Worm (Caenorhabditis elegans): Measurements from ENCODE around the gene C39D10.7.

C39D10.7 gene

DNA sequence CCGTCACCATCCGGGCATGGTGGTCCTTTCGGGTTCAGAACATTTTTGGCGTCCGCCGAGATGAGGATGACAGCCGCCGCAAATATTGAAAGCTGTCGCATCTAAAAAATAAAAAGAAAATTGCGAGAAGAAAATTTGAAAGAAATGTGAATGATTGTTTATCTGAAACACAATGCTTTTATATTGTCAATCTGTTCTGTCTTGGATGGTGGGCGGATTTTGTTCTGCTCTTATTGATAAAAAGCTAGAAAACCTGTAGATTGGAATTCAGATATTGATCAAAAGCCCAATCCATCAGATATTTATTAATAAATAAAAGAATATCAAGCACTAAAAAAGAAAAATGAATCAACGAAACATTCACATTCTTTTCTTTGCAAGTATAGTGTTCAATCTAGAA, at the start of gene C39D10.7:
TSS of gene C39D10.7 (minus strand) at position 101 of the 400 bp plus-strand sequence.
- TF ChIP-seq zag-1 (tag; optimal IDR thresholded peaks at IDR 0.05) (no peak), egl-27 (tag; optimal IDR thresholded peaks at IDR 0.05) (no peak), mab-5 (tag; optimal IDR thresholded peaks at IDR 0.05) (no peak), crh-2 (tag; optimal IDR thresholded peaks at IDR 0.05) (no peak), nhr-77 (tag; optimal IDR thresholded peaks at IDR 0.05) (no peak), gmeb-1 (tag; optimal IDR thresholded peaks at IDR 0.05) (no peak), snpc-4 (tag; optimal IDR thresholded peaks at IDR 0.05) (no peak), sma-3 (GFP tag; optimal IDR thresholded peaks at IDR 0.05) (no peak), Y55F3AM.14 (GFP tag; optimal IDR thresholded peaks at IDR 0.05) (no peak), skn-1 (tag; optimal IDR thresholded peaks at IDR 0.05) (no peak), nhr-23 (tag; optimal IDR thresholded peaks at IDR 0.05) (no peak), lsy-2 (tag; optimal IDR thresholded peaks at IDR 0.05) (no peak), nhr-11 (tag; optimal IDR thresholded peaks at IDR 0.05) (no peak), elt-3 (tag; optimal IDR thresholded peaks at IDR 0.05) (no peak), alr-1 (tag; optimal IDR thresholded peaks at IDR 0.05) (no peak), fos-1 (tag; optimal IDR thresholded peaks at IDR 0.05) (no peak)

DNA sequence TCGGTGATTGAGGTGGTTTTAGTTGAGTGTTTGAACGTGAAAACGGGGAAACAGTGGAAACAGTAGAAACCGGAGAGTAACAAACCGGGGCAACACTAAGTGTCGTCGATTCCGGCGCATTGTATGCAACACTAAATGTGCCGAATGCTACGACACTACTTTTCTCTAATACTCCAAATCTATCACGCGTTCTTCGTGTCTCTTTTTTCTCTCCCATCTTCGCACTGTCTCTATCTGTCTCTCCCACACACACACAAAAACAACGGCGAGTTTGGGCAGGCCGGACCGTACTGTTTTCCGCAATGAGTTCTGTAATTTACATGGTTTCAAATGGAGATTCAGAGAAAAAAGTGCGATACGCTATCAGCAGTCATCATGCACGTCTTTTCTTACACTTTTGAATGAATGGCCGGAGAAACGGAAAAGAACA, 48.3 kb upstream of the C39D10.7 start:
- TF ChIP-seq nhr-25 (tag; optimal IDR thresholded peaks at IDR 0.05): peak; percentile 46
- no peak for TF ChIP-seq nhr-11 (tag; optimal IDR thresholded peaks at IDR 0.05)
- TF ChIP-seq mdl-1 (tag; optimal IDR thresholded peaks at IDR 0.05): peak in 1 of 2 experiments; percentile 34
- TF ChIP-seq ZK546.5 (tag; optimal IDR thresholded peaks at IDR 0.05): no peak
- TF ChIP-seq nhr-21 (tag; optimal IDR thresholded peaks at IDR 0.05): peak; percentile 49
- peak; percentile 74 for TF ChIP-seq crh-2 (tag; optimal IDR thresholded peaks at IDR 0.05)
- TF ChIP-seq alr-1 (tag; optimal IDR thresholded peaks at IDR 0.05): no peak
- no peak for TF ChIP-seq aly-2 (tag; optimal IDR thresholded peaks at IDR 0.05)
- TF ChIP-seq ztf-4 (tag; optimal IDR thresholded peaks at IDR 0.05): no peak
- TF ChIP-seq nhr-6 (tag; optimal IDR thresholded peaks at IDR 0.05): no peak
- TF ChIP-seq unc-55 (GFP tag; optimal IDR thresholded peaks at IDR 0.05): peak; percentile 45
- TF ChIP-seq nhr-10 (tag; optimal IDR thresholded peaks at IDR 0.05): peak; percentile 47
- no peak for TF ChIP-seq R02D3.7 (tag; optimal IDR thresholded peaks at IDR 0.05)
- no peak for TF ChIP-seq nhr-23 (tag; optimal IDR thresholded peaks at IDR 0.05)
- TF ChIP-seq Y55F3AM.14 (GFP tag; optimal IDR thresholded peaks at IDR 0.05): peak; percentile 18
- TF ChIP-seq dmd-4 (tag; optimal IDR thresholded peaks at IDR 0.05): no peak
- no peak for TF ChIP-seq snpc-4 (tag; optimal IDR thresholded peaks at IDR 0.05)
- TF ChIP-seq lin-11 (tag; optimal IDR thresholded peaks at IDR 0.05): no peak
- TF ChIP-seq sma-3 (GFP tag; optimal IDR thresholded peaks at IDR 0.05): peak; percentile 25
- peak; percentile 91 for TF ChIP-seq fos-1 (tag; optimal IDR thresholded peaks at IDR 0.05)
- no peak for TF ChIP-seq elt-1 (tag; optimal IDR thresholded peaks at IDR 0.05)
- peak; percentile 82 for TF ChIP-seq F13H6.1 (tag; optimal IDR thresholded peaks at IDR 0.05)
- no peak for TF ChIP-seq unc-39 (tag; optimal IDR thresholded peaks at IDR 0.05)
- TF ChIP-seq sem-4 (tag; optimal IDR thresholded peaks at IDR 0.05): no peak
- no peak for TF ChIP-seq ztf-1 (GFP tag; conservative IDR thresholded peaks at IDR 0.05)
- TF ChIP-seq egl-27 (tag; optimal IDR thresholded peaks at IDR 0.05): peak; percentile 2
- TF ChIP-seq peb-1 (tag; optimal IDR thresholded peaks at IDR 0.05): no peak
- TF ChIP-seq lsy-2 (tag; optimal IDR thresholded peaks at IDR 0.05): peak in 1 of 2 experiments; percentile 40
- TF ChIP-seq mab-5 (tag; optimal IDR thresholded peaks at IDR 0.05): no peak
- peak; percentile 28 for TF ChIP-seq gmeb-1 (tag; optimal IDR thresholded peaks at IDR 0.05)
- TF ChIP-seq zag-1 (tag; optimal IDR thresholded peaks at IDR 0.05): no peak
- no peak for TF ChIP-seq lin-39 (tag; optimal IDR thresholded peaks at IDR 0.05)
- TF ChIP-seq unc-62 (GFP tag; optimal IDR thresholded peaks at IDR 0.05): no peak
- peak; percentile 78 for TF ChIP-seq sma-9 (GFP tag; optimal IDR thresholded peaks at IDR 0.05)
- no peak for TF ChIP-seq sma-9 (tag; optimal IDR thresholded peaks at IDR 0.05)
- TF ChIP-seq C34F6.9 (tag; optimal IDR thresholded peaks at IDR 0.05): peak; percentile 34
- no peak for TF ChIP-seq nhr-12 (tag; optimal IDR thresholded peaks at IDR 0.05)
- TF ChIP-seq mbf-1 (tag; optimal IDR thresholded peaks at IDR 0.05): no peak
- no peak for TF ChIP-seq elt-3 (tag; optimal IDR thresholded peaks at IDR 0.05)
- TF ChIP-seq blmp-1 (tag; optimal IDR thresholded peaks at IDR 0.05; ENCODE audit: insufficient read depth): no peak
- no peak for TF ChIP-seq ceh-82 (tag; optimal IDR thresholded peaks at IDR 0.05)
- TF ChIP-seq ama-1 (optimal IDR thresholded peaks at IDR 0.05): no peak
- no peak for TF ChIP-seq nhr-77 (tag; optimal IDR thresholded peaks at IDR 0.05)
- peak; percentile 46 for TF ChIP-seq skn-1 (tag; optimal IDR thresholded peaks at IDR 0.05)
- TF ChIP-seq lin-13 (GFP tag; optimal IDR thresholded peaks at IDR 0.05): no peak
- no peak for TF ChIP-seq ceh-16 (tag; optimal IDR thresholded peaks at IDR 0.05)
- no peak for TF ChIP-seq nhr-237 (tag; optimal IDR thresholded peaks at IDR 0.05)
- peak; percentile 73 for TF ChIP-seq nhr-129 (tag; optimal IDR thresholded peaks at IDR 0.05)
- no peak for TF ChIP-seq ztf-11 (tag; optimal IDR thresholded peaks at IDR 0.05)
